Worm (Caenorhabditis elegans) whole organism, L4/young adult: ENCODE measurements around the gene K09A9.6.

Experiments
- W03F9.2 ChIP-seq: fragments of 150-350 bp; optimal IDR thresholded peaks from 2 replicates; lab custom pipeline; 2014; ENCODE audit warnings: missing biosample characterization, missing genetic modification characterization
- dao-5 ChIP-seq: sonication (generic microtip); optimal IDR thresholded peaks from 2 replicates; lab custom pipeline; 2016; ENCODE audit warnings: missing genotype, missing genetic modification characterization, moderate library complexity, missing compliant biosample characterization
- him-1 ChIP-seq: sonication (generic microtip); optimal IDR thresholded peaks from 2 replicates; lab custom pipeline; 2016; ENCODE audit warnings: missing genotype, missing genetic modification reagents, missing genetic modification characterization, missing compliant biosample characterization

DNA sequence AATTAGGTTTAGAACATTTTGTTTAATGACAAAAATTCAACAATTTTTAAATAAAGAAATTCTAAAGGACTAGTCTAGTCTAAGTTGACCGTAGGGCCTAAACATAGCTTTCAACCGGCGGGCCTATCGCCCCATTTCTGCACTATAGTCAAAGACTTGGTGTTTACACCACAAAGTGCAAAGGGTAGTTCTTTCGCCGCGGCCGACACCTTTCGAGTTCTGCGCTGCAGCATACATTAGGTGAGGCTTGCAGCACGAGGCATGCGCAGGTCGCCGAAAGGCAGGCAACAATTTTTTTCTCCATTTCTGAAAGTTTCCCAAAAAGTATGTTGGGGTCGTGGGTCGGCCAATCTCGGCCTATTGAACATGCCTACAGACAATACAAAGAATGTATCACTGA is 48.6 kb upstream of the K09A9.6 start:
- TF ChIP-seq him-1 (tag; lab: Kevin White, UChicago), result no peak
- TF ChIP-seq W03F9.2 (tag; lab: Kevin White, UChicago), result no peak
- TF ChIP-seq dao-5 (tag; lab: Kevin White, UChicago), result no peak
